Fruit fly (Drosophila melanogaster) S2 (cell line): ENCODE results near the gene Mcr.

ENCODE experiments used
- CG8478 ChIP-seq: fragments of >200 bp; optimal IDR thresholded peaks from 2 replicates; lab custom pipeline; 2018
- CTCF ChIP-seq, 2 experiments: fragments of >200 bp; optimal IDR thresholded peaks; 2 replicates each; lab custom pipeline; 2018

DNA sequence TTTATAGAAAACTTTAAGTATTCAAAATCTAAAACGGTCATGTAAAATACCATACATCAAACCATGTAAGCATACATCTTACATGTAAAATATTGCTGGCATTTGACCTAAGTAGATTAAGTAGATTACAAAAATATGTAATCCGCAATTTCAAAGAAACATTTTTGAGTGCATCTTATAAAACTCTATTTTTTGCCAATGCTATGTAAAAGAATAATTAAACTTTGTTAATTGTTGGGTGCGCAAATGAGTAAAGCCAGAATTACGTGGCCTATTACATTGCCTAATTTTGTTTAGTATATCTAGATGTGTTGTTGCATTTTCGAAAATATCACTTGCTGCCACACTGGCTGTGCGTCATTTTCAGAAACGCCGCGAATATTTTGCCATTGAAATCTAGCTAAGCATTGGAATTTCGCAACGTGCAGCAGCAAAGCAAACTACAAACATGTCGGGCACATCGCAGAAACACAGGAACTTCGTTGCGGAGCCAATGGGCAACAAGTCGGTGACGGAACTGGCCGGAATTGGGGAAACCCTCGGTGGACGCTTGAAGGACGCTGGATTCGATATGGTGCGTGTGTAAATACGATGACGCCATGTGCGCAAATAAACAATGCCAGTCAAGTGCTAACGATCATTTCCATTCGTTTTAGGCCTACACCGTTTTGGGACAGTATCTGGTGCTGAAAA, 53.5 kb downstream of the Mcr start, which contains the start of gene baf:
- TF ChIP-seq CG8478 (no peak), CTCF (optimal IDR thresholded peaks at IDR 0.05; lab: Kevin White, UChicago) (peak; percentile 22 to 40)
